Fruit fly (Drosophila melanogaster) S2 (cell line): ENCODE data around the gene bves.

Experiments
- CG8478 ChIP-seq: fragments of >200 bp; optimal IDR thresholded peaks from 2 replicates; lab custom pipeline; 2018
- CTCF ChIP-seq, 2 experiments: fragments of >200 bp; optimal IDR thresholded peaks; 2 replicates each; lab custom pipeline; 2018

The bves gene

DNA sequence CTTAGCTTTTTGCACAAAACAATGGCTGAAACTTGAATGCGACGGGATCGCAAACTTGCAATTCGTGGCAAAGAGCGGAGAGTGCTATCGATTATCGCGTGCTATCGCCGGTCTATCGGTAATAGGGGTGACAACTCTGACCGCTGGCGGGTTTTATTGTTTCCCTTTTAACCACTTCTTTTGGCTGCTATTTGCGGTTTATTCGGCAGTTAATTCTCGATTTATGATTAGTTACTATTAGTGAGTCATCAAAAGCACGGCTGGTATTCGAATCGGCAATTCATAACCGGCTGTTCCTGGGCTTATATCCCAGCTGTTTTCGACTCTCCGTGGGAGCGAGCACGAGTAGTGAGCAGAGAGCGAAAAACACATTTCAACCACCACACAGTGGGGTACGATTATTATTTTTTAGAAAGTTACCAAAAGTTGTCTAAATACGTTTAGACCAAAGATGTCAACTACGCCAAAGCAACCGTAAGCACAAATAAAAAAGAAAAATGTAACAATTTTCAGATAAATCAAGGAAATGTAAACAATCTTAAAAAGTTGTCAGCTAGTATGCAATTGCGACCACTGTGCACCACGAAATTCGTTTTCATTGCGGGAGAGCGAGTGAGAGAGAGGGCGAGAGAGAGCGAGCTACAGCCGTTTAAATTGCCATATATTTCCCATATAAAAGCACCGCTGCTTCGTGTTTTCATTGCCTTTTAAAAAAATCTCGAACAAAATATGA lies at the start of gene bves, which contains the start of gene Stt3A:
Gene bves, plus strand, starts transcription at position 115 of the 733 bp plus-strand sequence.
Gene Stt3A, minus strand, starts transcription at position 89 of the 733 bp plus-strand sequence.
- no peak for TF ChIP-seq CTCF (optimal IDR thresholded peaks at IDR 0.05; lab: Kevin White, UChicago)
- no peak for TF ChIP-seq CG8478 (lab: Kevin White, UChicago)

DNA sequence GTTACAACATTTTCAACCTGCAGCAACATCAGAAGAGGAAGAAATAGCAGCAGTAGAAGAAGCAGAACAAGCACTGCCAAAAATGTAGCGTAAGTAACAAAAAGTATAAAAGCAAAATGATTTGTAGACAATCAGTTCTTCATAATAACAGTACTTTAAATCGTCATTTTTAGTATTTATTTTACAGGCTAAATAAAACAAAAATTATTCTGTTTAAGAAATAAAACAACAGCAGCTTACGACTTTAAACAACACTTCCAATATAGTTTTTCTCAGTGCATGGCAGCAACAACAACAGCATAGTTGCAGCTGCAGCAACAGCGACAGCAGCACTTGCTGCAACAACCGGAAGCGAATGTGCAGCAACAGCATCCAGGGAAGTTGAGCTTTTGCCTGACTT lies 43.2 kb upstream of the bves start:
- no peak for TF ChIP-seq CTCF (optimal IDR thresholded peaks at IDR 0.05; lab: Kevin White, UChicago)
- no peak for TF ChIP-seq CG8478 (lab: Kevin White, UChicago)

DNA sequence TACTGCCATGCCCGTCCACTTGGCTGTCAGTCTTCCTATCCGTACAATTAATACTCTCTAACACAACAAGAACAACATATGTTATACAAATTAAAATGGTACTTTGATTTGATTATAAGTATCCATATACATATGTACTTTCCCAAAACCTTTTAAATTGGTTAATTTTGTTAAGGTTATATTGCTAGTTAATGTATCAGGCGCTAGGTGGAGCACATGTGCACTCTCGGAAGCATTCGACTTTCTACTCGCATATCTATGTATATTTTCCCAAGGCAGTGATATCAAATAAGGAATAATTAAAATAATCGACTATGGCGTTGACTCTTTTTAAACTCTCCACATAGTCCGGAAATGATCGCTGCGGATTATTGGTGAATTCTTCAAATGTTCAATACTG lies 36.2 kb upstream of the bves start:
- TF ChIP-seq CG8478 (lab: Kevin White, UChicago) (no peak), CTCF (optimal IDR thresholded peaks at IDR 0.05; lab: Kevin White, UChicago) (peak; percentile 43 to 67)

DNA sequence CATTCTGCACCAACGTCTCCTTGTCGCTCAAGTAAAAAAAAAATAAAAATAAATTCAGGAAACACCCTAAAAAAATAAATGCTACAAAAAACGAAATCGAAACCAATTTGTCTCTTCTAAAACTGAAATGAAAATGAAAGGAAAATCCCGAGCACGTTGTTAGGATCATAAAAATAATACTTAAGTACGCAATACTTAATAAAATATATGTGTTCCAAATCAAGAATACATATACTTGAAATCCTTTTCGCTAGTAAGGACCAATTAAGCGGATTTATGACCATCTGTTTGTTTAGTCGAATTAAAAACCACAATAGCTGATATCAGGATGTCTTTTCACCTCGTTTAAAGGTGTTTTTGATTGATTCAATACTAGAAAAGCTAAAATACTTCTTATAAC lies 28.0 kb upstream of the bves start, which contains the start of gene r-cup:
Gene r-cup, minus strand, starts transcription at position 101 of the 400 bp plus-strand sequence.
- TF ChIP-seq CG8478 (lab: Kevin White, UChicago) = no peak
- TF ChIP-seq CTCF (optimal IDR thresholded peaks at IDR 0.05; lab: Kevin White, UChicago) = no peak

DNA sequence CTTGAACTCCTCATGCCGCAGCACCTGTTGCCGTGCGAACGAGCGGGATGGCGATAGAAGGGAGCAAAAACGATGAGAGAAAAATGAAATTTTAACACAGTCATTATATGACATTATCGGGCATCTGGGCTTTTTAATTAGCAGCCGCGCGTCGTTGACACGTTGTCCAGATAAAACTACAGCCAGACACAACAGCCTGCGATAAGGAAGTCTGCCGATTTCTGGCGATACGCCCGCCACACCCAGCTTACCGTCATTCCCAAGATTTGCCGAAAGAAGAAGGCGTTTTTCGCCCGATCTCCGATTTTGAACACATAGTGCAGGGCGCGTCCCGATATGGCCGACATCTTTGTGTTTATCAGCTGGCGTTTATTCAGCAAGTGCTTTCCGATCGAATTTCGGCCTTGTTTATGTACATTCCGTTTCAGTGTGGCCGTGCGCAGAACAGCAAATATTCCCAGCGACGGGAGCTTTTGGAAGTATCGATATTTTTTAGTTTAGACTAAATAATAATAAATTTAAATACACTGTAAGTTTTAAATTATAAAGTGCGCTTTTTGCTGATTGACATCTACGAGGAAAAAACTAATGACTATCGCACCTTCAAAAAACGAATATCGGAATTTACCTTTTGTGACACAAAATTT lies 25.7 kb upstream of the bves start, which contains the start of gene CG1532:
Gene CG1532, minus strand, starts transcription at position 433 of the 647 bp plus-strand sequence.
- TF ChIP-seq CG8478 (lab: Kevin White, UChicago) (no peak), CTCF (optimal IDR thresholded peaks at IDR 0.05; lab: Kevin White, UChicago) (no peak)

DNA sequence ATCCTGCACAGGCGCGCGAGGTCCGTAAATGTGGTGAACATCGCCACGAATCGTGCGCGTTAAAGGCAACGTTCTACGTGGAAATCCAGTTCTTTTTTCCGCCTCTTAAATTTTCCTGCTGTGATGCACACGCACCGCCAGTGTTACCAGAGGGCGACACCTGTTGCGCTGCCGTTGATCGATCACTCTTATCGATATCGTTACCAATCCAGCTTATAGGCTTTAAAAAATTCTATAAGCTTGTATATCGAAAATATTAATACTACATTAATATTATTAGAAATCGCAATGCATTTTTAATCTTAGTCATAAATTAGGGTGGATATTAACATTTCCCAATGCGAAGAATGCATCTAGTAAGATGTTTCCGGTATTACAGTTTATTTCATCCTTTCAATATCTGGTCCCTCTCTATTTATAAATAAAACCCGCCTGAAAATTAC lies 21.9 kb upstream of the bves start, which contains the start of gene CG1529:
Gene CG1529, minus strand, starts transcription at position 132 of the 443 bp plus-strand sequence.
- TF ChIP-seq CTCF (optimal IDR thresholded peaks at IDR 0.05; lab: Kevin White, UChicago) = no peak
- TF ChIP-seq CG8478 (lab: Kevin White, UChicago) = no peak

DNA sequence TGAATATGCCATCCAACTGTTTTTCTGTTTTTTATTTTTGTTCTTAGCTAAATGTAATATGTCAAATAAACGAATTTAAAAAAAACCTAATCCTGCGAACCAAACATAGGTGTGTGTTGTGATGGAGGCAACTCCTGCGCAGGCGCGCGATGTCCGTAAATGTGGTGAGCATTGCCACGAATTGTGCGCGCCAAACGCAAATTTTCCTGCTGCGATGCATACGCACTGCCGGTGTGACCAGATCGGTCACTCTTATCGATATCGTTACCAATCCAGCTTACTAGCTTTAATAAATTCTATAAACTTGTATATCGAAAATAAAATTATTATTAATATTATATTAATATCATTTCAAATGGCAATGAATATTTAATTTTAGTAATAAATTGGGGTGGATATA lies 19.1 kb upstream of the bves start:
- TF ChIP-seq CTCF (optimal IDR thresholded peaks at IDR 0.05; lab: Kevin White, UChicago) (no peak), CG8478 (lab: Kevin White, UChicago) (no peak)

DNA sequence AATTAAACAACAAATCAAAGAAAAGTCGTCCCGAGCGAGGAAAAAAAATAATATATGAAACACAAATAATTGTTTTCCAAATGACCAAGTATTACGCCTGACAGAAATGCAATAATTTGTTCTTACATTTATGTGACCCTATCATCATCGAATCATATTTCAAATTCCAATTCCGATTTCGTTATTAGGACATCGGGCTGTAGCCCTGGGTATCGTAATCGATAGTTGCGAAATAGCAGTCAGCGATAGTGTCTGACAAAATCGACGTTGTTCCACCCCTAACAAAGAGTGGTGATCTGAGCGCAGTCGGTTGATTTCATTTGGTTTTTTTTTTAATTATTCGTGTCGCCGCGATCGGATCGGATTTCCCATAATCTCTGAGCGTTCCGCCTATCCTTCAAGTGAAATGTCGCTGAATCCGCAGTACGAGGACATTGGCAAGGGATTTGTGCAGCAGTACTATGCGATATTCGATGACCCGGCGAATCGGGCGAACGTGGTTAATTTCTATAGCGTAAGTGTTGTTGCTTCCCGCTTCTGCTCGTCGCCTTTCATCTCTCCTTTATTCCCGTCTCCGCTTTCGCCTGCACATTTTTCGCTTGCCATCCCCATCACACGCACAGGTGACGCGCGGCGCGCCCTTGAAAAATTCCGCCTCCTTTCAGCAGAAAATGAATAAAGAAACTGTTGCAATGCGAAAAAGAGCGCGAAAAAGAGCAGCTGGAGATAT lies 18.4 kb upstream of the bves start, which contains the start of gene Ntf-2:
Gene Ntf-2, plus strand, starts transcription at position 262 of the 730 bp plus-strand sequence.
- TF ChIP-seq CG8478 (lab: Kevin White, UChicago) (no peak), CTCF (optimal IDR thresholded peaks at IDR 0.05; lab: Kevin White, UChicago) (no peak)

DNA sequence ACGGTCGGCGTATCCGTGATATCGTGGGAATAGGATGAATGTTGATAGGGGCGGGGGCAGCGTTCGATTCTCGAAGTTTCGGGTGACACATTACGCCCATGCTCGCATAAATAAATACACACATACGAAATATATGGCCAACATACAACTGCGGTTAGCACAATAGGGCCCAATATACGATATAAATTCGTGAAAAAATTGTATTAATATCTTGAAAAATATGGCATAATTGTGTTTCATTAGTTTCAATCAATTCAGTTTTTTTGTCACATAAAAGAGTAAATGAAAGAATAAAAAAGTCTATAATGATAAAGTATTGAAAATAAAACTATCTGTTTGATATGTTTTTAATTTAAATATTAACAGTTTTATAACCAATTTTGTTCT lies 17.8 kb upstream of the bves start:
- TF ChIP-seq CTCF (optimal IDR thresholded peaks at IDR 0.05; lab: Kevin White, UChicago) = no peak

DNA sequence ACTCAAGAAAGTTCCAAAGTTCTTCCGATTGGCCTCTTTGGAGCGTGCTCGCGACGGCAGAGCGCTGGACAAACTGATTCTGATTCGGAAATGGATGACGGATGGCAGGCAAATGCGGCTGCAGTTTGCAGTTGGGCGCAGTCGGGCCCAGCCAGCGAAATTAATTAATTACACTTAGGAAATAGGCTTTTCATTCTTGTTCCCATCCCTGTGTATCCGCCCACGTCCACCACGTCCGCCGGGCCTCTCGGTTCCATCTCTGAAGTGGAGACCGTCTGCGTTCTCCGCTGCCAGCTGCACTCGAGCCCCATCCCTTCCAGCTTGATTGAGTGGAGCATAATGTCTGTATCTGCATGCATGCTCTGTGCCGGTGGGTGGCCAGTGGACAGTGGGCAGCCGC lies 13.3 kb upstream of the bves start, which contains the start of gene CG15449:
Gene CG15449, minus strand, starts transcription at position 101 of the 400 bp plus-strand sequence.
- no peak for TF ChIP-seq CG8478 (lab: Kevin White, UChicago)
- no peak for TF ChIP-seq CTCF (optimal IDR thresholded peaks at IDR 0.05; lab: Kevin White, UChicago)

DNA sequence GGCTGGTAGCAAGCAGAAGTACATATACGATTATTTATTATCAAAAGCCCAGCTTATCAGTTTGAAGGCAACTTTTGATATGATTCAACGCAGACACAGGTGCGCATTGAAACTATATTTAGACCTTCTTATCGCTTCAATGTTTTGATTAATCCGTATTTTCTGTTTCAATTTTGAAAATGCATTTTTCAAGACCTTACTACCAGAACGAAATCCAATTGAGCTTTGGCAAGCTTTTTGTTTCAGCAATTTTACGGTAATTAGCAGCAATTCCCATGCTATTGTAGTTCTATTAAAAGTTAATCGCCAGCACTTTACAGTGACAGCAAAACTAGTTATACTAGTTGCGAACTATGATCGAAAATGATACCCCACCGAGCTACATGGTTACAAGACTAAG lies 11.9 kb upstream of the bves start, which contains the start of gene Mgstl:
Gene Mgstl, plus strand, starts transcription at position 301 of the 400 bp plus-strand sequence.
- TF ChIP-seq CG8478 (lab: Kevin White, UChicago) (no peak), CTCF (optimal IDR thresholded peaks at IDR 0.05; lab: Kevin White, UChicago) (no peak)

DNA sequence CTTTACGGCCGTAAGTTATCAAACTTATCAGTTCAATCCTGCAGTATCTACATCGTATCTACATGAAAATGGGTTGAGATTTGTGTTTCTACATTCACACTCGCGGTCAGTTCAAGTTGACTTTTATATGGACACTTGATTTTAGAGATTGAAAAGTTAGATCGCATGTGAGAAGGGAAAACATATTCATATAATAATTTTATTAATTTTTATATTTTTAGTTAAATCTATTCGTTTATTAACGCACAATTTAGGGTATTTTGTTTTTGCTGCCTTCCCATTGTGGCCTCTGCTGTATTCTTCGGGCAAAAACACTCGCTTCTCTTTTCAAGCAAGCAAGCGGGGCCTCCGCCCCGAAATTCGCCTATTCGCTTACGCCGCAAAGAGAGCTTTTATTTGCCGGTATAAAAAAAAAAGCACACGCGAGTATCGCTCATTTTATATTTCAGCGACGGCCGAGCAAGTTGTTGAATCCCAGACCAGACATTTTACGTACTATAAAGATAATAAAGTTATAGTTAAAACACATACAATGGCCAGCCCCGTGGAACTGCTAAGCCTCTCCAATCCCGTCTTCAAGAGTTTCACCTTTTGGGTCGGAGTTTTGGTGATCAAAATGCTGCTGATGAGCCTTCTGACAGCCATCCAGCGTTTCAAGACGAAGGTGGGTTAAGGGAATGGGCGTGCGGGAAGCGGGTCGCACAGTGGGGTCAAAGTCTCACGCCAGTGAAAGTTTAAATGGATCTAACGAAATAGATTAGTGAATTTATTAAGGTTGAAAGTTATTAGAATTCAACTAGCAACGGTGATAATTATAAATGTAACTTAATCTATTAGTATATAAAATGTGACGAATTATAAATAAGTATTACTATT lies 10.9 kb upstream of the bves start:
- TF ChIP-seq CG8478 (lab: Kevin White, UChicago) (no peak), CTCF (optimal IDR thresholded peaks at IDR 0.05; lab: Kevin White, UChicago) (no peak)

DNA sequence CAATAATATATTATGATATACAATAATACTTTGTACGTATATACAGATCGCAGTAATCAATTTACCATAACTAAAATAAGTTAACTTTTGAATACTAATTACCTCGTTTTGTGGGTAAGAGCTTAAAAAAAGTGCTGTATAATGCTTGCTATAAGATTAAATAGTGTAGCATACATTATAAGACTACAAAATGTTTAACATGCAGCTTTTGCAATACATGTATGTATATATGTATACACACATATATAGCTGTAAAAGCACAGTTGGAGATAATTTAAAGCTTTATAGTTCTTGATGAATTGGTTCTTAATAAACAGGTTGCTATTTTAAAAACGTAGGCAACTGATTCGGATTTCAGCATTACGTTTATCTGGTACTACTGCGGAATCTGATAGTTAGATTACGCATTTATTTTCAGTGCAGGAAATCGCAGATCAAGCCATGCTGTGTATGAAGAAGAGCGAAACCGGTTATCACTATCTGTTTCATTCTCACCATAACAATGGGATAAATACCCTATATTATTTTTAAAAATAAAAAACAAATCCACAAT lies 9.4 kb upstream of the bves start:
- TF ChIP-seq CG8478 (lab: Kevin White, UChicago) = no peak
- no peak for TF ChIP-seq CTCF (optimal IDR thresholded peaks at IDR 0.05; lab: Kevin White, UChicago)
